Fruit fly (Drosophila melanogaster): Measurements from ENCODE around the gene ttk.

The ttk gene

dm6 chr3R:31706142-31706894 is 7.3 kb upstream of the ttk start (continued):
- no peak for TF ChIP-seq CG18764 (GFP tag; optimal IDR thresholded peaks at IDR 0.05)
- no peak for TF ChIP-seq Rfx (GFP tag; IDR thresholded peaks at IDR 0.05)
- TF ChIP-seq CG7928 (GFP tag; optimal IDR thresholded peaks at IDR 0.05), result no peak
- no peak for TF ChIP-seq CG14014 (GFP tag; IDR thresholded peaks at IDR 0.05)
- no peak for TF ChIP-seq jing (GFP tag; optimal IDR thresholded peaks at IDR 0.05)
- no peak for TF ChIP-seq Fer1 (GFP tag; optimal IDR thresholded peaks at IDR 0.05)
- TF ChIP-seq Dref (GFP tag; IDR thresholded peaks at IDR 0.05), result no peak
- no peak for TF ChIP-seq nerfin-2 (GFP tag; IDR thresholded peaks at IDR 0.05; ENCODE audit: partially characterized antibody)
- no peak for TF ChIP-seq sqz (GFP tag; optimal IDR thresholded peaks at IDR 0.05)
- TF ChIP-seq grau (tag; optimal IDR thresholded peaks at IDR 0.05), result no peak
- no peak for TF ChIP-seq nom (GFP tag; optimal IDR thresholded peaks at IDR 0.05)
- no peak for TF ChIP-seq pb (GFP tag; optimal IDR thresholded peaks at IDR 0.05)
- TF ChIP-seq CG12071 (GFP tag; optimal IDR thresholded peaks at IDR 0.05), result no peak
- no peak for TF ChIP-seq CG6813 (GFP tag; optimal IDR thresholded peaks at IDR 0.05)
- TF ChIP-seq Antp (GFP tag; optimal IDR thresholded peaks at IDR 0.05), result no peak
- TF ChIP-seq Kr (GFP tag; optimal IDR thresholded peaks at IDR 0.05), result no peak
- no peak for TF ChIP-seq CG3847 (GFP tag; IDR thresholded peaks at IDR 0.05)
- no peak for TF ChIP-seq jigr1 (GFP tag; IDR thresholded peaks at IDR 0.05)
- peak; percentile 23 for TF ChIP-seq gem (tag; optimal IDR thresholded peaks at IDR 0.05)
- TF ChIP-seq CG3065 (GFP tag; optimal IDR thresholded peaks at IDR 0.05), result no peak
- peak; percentile 41; the same call in 1 of the 3 replicates for TF ChIP-seq CG17361 (GFP tag; IDR thresholded peaks at IDR 0.05)
- no peak for TF ChIP-seq hth (optimal IDR thresholded peaks at IDR 0.05)
- TF ChIP-seq CG18599 (GFP tag; optimal IDR thresholded peaks at IDR 0.05), result no peak
- TF ChIP-seq Med (GFP tag), result peak; percentile 62
- TF ChIP-seq cato (GFP tag; optimal IDR thresholded peaks at IDR 0.05; ENCODE audit: borderline replicate concordance), result no peak
- no peak for TF ChIP-seq Dbx (GFP tag; IDR thresholded peaks at IDR 0.05)
- no peak for TF ChIP-seq pho (GFP tag; optimal IDR thresholded peaks at IDR 0.05)
- TF ChIP-seq CG8478 (optimal IDR thresholded peaks at IDR 0.05), result no peak
- no peak for TF ChIP-seq lbe (GFP tag; optimal IDR thresholded peaks at IDR 0.05)
- no peak for TF ChIP-seq wdn (GFP tag; IDR thresholded peaks at IDR 0.05)
- peak; percentile 56 for TF ChIP-seq CG10267 (tag; optimal IDR thresholded peaks at IDR 0.05)
- peak; percentile 82 for TF ChIP-seq ara (GFP tag; IDR thresholded peaks at IDR 0.05)
- TF ChIP-seq da (GFP tag; optimal IDR thresholded peaks at IDR 0.05), result no peak
- TF ChIP-seq CG12391 (tag; optimal IDR thresholded peaks at IDR 0.05), result peak; percentile 8
- no peak for TF ChIP-seq CG18619 (GFP tag; optimal IDR thresholded peaks at IDR 0.05)
- no peak for TF ChIP-seq yki (optimal IDR thresholded peaks at IDR 0.05)
- no peak for TF ChIP-seq CG11398 (GFP tag; optimal IDR thresholded peaks at IDR 0.05)
- no peak for TF ChIP-seq CG32767 (GFP tag; IDR thresholded peaks at IDR 0.05)
- no peak for TF ChIP-seq ssp (GFP tag; IDR thresholded peaks at IDR 0.05)
- TF ChIP-seq Ada2b (GFP tag; IDR thresholded peaks at IDR 0.05), result no peak
- no peak for TF ChIP-seq emc (GFP tag; optimal IDR thresholded peaks at IDR 0.05)
- peak; percentile 48 for TF ChIP-seq CG16815 (GFP tag; optimal IDR thresholded peaks at IDR 0.05)
- no peak for TF ChIP-seq CG11085 (GFP tag; IDR thresholded peaks at IDR 0.05)
- TF ChIP-seq ro (GFP tag; IDR thresholded peaks at IDR 0.05), result no peak
- TF ChIP-seq CG17385 (GFP tag; optimal IDR thresholded peaks at IDR 0.05), result no peak
- TF ChIP-seq Xrp1 (GFP tag; IDR thresholded peaks at IDR 0.05), result peak; percentile 82
- TF ChIP-seq HLH4C (GFP tag; IDR thresholded peaks at IDR 0.05; ENCODE audit: partially characterized antibody), result no peak
- TF ChIP-seq corto (GFP tag; optimal IDR thresholded peaks at IDR 0.05), result no peak
- no peak for TF ChIP-seq ems (GFP tag; optimal IDR thresholded peaks at IDR 0.05)
- TF ChIP-seq lola (GFP tag; optimal IDR thresholded peaks at IDR 0.05), result peak in 1 of 3 experiments; percentile 17
- TF ChIP-seq wek (GFP tag; optimal IDR thresholded peaks at IDR 0.05), result no peak

All from whole organism, embryonic.